Fruit fly (Drosophila melanogaster) Kc167 (cell line): ENCODE data around the gene Tk.

Experiments used
- Myc ChIP-seq: fragments of >200 bp; optimal IDR thresholded peaks from 2 replicates; lab custom pipeline; 2017; ENCODE audit warnings: missing external identifiers
- Sin3A ChIP-seq: fragments of >200 bp; optimal IDR thresholded peaks from 2 replicates; lab custom pipeline; 2018; ENCODE audit warnings: missing external identifiers
- insv ChIP-seq: fragments of >200 bp; optimal IDR thresholded peaks from 3 replicates; lab custom pipeline; 2018; ENCODE audit warnings: missing external identifiers

DNA sequence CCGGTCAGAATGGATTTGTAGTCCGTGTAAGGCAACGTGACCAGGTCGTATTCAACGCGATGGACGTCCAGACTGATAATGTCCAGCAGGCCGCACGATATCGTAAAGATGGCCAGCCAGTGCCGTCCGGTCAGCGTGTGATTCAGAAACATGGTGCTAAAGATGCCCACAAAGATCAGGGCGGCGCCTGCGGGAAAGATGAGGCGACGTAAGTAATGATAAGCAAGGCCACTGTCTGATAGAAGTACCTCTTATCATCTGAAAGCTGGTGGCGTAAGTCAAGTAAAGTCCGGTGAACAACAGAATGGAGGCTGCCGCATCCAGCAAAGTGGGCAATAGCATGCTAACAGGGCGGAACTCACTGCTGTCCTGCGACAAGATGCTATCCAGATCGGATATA is 31.4 kb downstream of the Tk start:
- TF ChIP-seq Myc (lab: Kevin White, UChicago), result no peak
- TF ChIP-seq Sin3A (lab: Kevin White, UChicago), result no peak
- no peak for TF ChIP-seq insv (lab: Kevin White, UChicago)
